Worm (Caenorhabditis elegans) whole organism, early embryonic: Measurements from ENCODE around the gene W05H5.1.

ENCODE experiments used
- ama-1 ChIP-seq: fragments of 150-350 bp; optimal IDR thresholded peaks from 2 replicates; lab custom pipeline; 2014
- ceh-13 ChIP-seq: fragments of 200-800 bp; sonication (Bioruptor generic); optimal IDR thresholded peaks from 2 replicates; lab custom pipeline; 2018; ENCODE audit warnings: mild to moderate bottlenecking, missing genetic modification characterization, missing compliant biosample characterization
- pes-1 ChIP-seq: fragments of 200-800 bp; sonication (Bioruptor generic); IDR thresholded peaks from 2 replicates; pipeline ENCODE4 v1.3.6; 2022; ENCODE audit warnings: missing genetic modification reagents, missing genetic modification characterization, missing compliant biosample characterization
- tbx-37 ChIP-seq: fragments of 200-800 bp; sonication (Bioruptor generic); conservative IDR thresholded peaks from 2 replicates; pipeline ENCODE4 v1.3.6; 2022; ENCODE audit warnings: missing genetic modification reagents, missing genetic modification characterization, missing compliant biosample characterization

DNA sequence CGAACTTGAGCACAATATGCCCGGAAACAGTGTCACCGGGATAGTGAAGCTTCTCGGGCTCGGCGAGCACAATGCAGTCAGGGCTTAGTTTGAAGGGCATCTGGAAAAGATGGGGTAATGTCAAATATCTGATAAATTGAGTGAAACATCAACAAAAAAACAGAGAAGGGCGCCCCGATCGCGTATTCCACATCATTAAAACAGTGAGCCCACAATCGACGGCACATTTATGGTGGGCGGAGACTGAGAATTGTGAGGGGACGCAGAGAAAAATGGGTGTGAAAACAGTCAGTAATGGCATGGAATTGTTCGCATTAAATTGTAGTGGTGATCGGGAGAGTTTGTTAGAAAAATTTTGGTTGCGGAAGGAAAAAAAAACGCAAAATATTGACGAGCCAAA, 36.2 kb upstream of the W05H5.1 start, which contains the start of gene arrd-9:
- no peak for TF ChIP-seq pes-1 (GFP tag; lab: Robert Waterston, UW)
- no peak for TF ChIP-seq tbx-37 (GFP tag; lab: Robert Waterston, UW)
- no peak for TF ChIP-seq ama-1 (lab: Kevin White, UChicago)
- no peak for TF ChIP-seq ceh-13 (GFP tag; lab: Kevin White, UChicago)
